Worm (Caenorhabditis elegans) whole organism, L1 larva: ENCODE data around the gene F46C5.4.
A peak's percentile ranks its signal among the peaks of the same experiment; 100 is the strongest.

ENCODE experiments used
- C04F5.9 ChIP-seq: sonication (generic microtip); optimal IDR thresholded peaks from 2 replicates; lab custom pipeline; 2016; ENCODE audit warnings: missing genetic modification characterization, missing compliant biosample characterization
- C34B4.2 ChIP-seq: sonication (generic microtip); optimal IDR thresholded peaks from 2 replicates; lab custom pipeline; 2017; ENCODE audit warnings: mild to moderate bottlenecking, missing genetic modification characterization, missing compliant biosample characterization
- ama-1 ChIP-seq: fragments of 150-350 bp; optimal IDR thresholded peaks from 2 replicates; lab custom pipeline; 2014
- blmp-1 ChIP-seq: fragments of 150-350 bp; optimal IDR thresholded peaks from 2 replicates; lab custom pipeline; 2014; ENCODE audit warnings: missing biosample characterization, missing genetic modification characterization
- ceh-8 ChIP-seq: fragments of 200-800 bp; sonication (Bioruptor generic); optimal IDR thresholded peaks from 2 replicates; lab custom pipeline; 2018; ENCODE audit warnings: mild to moderate bottlenecking, missing genetic modification characterization, moderate library complexity, missing compliant biosample characterization
- ces-1 ChIP-seq: fragments of 150-350 bp; optimal IDR thresholded peaks from 2 replicates; lab custom pipeline; 2014; ENCODE audit warnings: missing biosample characterization, missing genetic modification reagents, missing genetic modification characterization
- dpl-1 ChIP-seq, 3 experiments: fragments of 150-350 bp in 2 of 3; sonication (generic microtip) in 1 of 3; optimal IDR thresholded peaks; 2 replicates each; lab custom pipeline; 2014 to 2017; ENCODE audit warnings: missing biosample characterization in 3 of 3, missing genetic modification characterization in 3 of 3, missing genetic modification reagents in 3 of 3
- dsc-1 ChIP-seq: sonication (generic microtip); optimal IDR thresholded peaks from 2 replicates; lab custom pipeline; 2016; ENCODE audit warnings: mild to moderate bottlenecking, missing genetic modification characterization, missing compliant biosample characterization
- efl-1 ChIP-seq, 4 experiments: fragments of 150-350 bp; optimal IDR thresholded peaks in 3 of 4; peaks in 1 of 4; 1 replicate in 1 of 4; 2 replicates in 3 of 4; lab custom pipeline; 2014; ENCODE audit warnings: missing biosample characterization in 2 of 4, missing genetic modification characterization in 2 of 4, missing genetic modification reagents in 2 of 4
- elt-3 ChIP-seq, 6 experiments: fragments of 150-350 bp in 1 of 6; sonication (generic microtip); optimal IDR thresholded peaks; 2 replicates each; lab custom pipeline; 2017 to 2018; ENCODE audit warnings: missing biosample characterization in 6 of 6, missing genetic modification characterization in 6 of 6, inconsistent platforms in 1 of 6
- fkh-10 ChIP-seq: sonication (generic microtip); optimal IDR thresholded peaks from 2 replicates; lab custom pipeline; 2017; ENCODE audit warnings: missing biosample characterization, missing genetic modification reagents, missing genetic modification characterization
- fkh-4 ChIP-seq: sonication (generic microtip); optimal IDR thresholded peaks from 2 replicates; lab custom pipeline; 2016; ENCODE audit warnings: missing compliant biosample characterization, missing genetic modification characterization, borderline replicate concordance
- fos-1 ChIP-seq: fragments of 150-350 bp; optimal IDR thresholded peaks from 2 replicates; lab custom pipeline; 2014; ENCODE audit warnings: missing biosample characterization, missing genetic modification characterization
- grh-1 ChIP-seq: fragments of 200-800 bp; sonication (Bioruptor generic); IDR thresholded peaks from 2 replicates; pipeline ENCODE4 v1.3.6; 2022; ENCODE audit warnings: missing genetic modification reagents, missing genetic modification characterization, missing compliant biosample characterization
- lin-14 ChIP-seq: fragments of 200-800 bp; sonication (Bioruptor generic); optimal IDR thresholded peaks from 2 replicates; lab custom pipeline; 2018; ENCODE audit warnings: mild to moderate bottlenecking, missing genetic modification characterization, moderate library complexity, missing compliant biosample characterization
- lin-35 ChIP-seq, 2 experiments: fragments of 150-350 bp; optimal IDR thresholded peaks; 2 replicates each; lab custom pipeline; 2014; ENCODE audit warnings: missing biosample characterization in 2 of 2, missing genetic modification characterization in 2 of 2, missing genetic modification reagents in 2 of 2
- lsy-2 ChIP-seq, 2 experiments: fragments of 150-350 bp; optimal IDR thresholded peaks; 2 replicates each; lab custom pipeline; 2014; ENCODE audit warnings: missing biosample characterization in 2 of 2, missing genetic modification characterization in 2 of 2
- mab-9 ChIP-seq: fragments of 200-800 bp; sonication (Bioruptor generic); IDR thresholded peaks from 2 replicates; pipeline ENCODE4 v1.3.6; 2022; ENCODE audit warnings: missing genetic modification reagents, missing genetic modification characterization, missing compliant biosample characterization
- mdl-1 ChIP-seq, 2 experiments: fragments of 150-350 bp; optimal IDR thresholded peaks; 2 replicates each; lab custom pipeline; 2014 to 2017; ENCODE audit warnings: missing biosample characterization in 2 of 2, missing genetic modification characterization in 2 of 2, inconsistent platforms in 1 of 2
- mep-1 ChIP-seq: fragments of 150-350 bp; optimal IDR thresholded peaks from 2 replicates; lab custom pipeline; 2014; ENCODE audit warnings: missing biosample characterization, missing genetic modification characterization
- nhr-19 ChIP-seq: fragments of 200-800 bp; sonication (Bioruptor generic); conservative IDR thresholded peaks from 2 replicates; pipeline ENCODE4 v1.3.6; 2022; ENCODE audit warnings: missing genetic modification characterization, missing compliant biosample characterization
- nhr-20 ChIP-seq: sonication (generic microtip); optimal IDR thresholded peaks from 2 replicates; lab custom pipeline; 2016; ENCODE audit warnings: mild to moderate bottlenecking, missing genetic modification characterization, missing compliant biosample characterization
- nhr-237 ChIP-seq: fragments of 150-350 bp; optimal IDR thresholded peaks from 2 replicates; lab custom pipeline; 2014; ENCODE audit warnings: missing biosample characterization, missing genetic modification characterization
- nhr-47 ChIP-seq: sonication (generic microtip); optimal IDR thresholded peaks from 2 replicates; lab custom pipeline; 2016; ENCODE audit warnings: mild to moderate bottlenecking, missing genetic modification characterization, moderate library complexity, missing compliant biosample characterization
- nhr-71 ChIP-seq: sonication (generic microtip); optimal IDR thresholded peaks from 2 replicates; lab custom pipeline; 2016; ENCODE audit warnings: mild to moderate bottlenecking, missing genetic modification characterization, moderate library complexity, missing compliant biosample characterization
- nhr-76 ChIP-seq: sonication (generic microtip); optimal IDR thresholded peaks from 2 replicates; lab custom pipeline; 2017; ENCODE audit warnings: missing biosample characterization, missing genetic modification characterization
- nhr-77 ChIP-seq: fragments of 150-350 bp; optimal IDR thresholded peaks from 2 replicates; lab custom pipeline; 2014; ENCODE audit warnings: missing biosample characterization, missing genetic modification characterization
- nhr-84 ChIP-seq: sonication (generic microtip); optimal IDR thresholded peaks from 2 replicates; lab custom pipeline; 2017; ENCODE audit warnings: missing biosample characterization, missing genetic modification characterization
- nhr-85 ChIP-seq: sonication (generic microtip); peaks from one replicate; lab custom pipeline; 2016; ENCODE audit warnings: missing genetic modification characterization, inconsistent platforms, missing compliant biosample characterization
- nhr-90 ChIP-seq: sonication (generic microtip); optimal IDR thresholded peaks from 2 replicates; lab custom pipeline; 2016; ENCODE audit warnings: mild to moderate bottlenecking, missing genetic modification characterization, missing compliant biosample characterization; ENCODE audit not compliant: poor library complexity
- pax-3 ChIP-seq: fragments of 200-800 bp; sonication (Bioruptor generic); optimal IDR thresholded peaks from 2 replicates; lab custom pipeline; 2018; ENCODE audit warnings: mild to moderate bottlenecking, missing genetic modification characterization, moderate library complexity, missing compliant biosample characterization
- skn-1 ChIP-seq: fragments of 150-350 bp; optimal IDR thresholded peaks from 2 replicates; lab custom pipeline; 2014; ENCODE audit warnings: missing biosample characterization, missing genetic modification characterization
- snpc-4 ChIP-seq: fragments of 150-350 bp; optimal IDR thresholded peaks from 2 replicates; lab custom pipeline; 2014; ENCODE audit warnings: missing biosample characterization, missing genetic modification characterization
- snu-23 ChIP-seq: sonication (generic microtip); optimal IDR thresholded peaks from 2 replicates; lab custom pipeline; 2016; ENCODE audit warnings: missing genetic modification characterization, missing compliant biosample characterization
- swsn-7 ChIP-seq: sonication (generic microtip); optimal IDR thresholded peaks from 2 replicates; lab custom pipeline; 2016; ENCODE audit warnings: missing genetic modification characterization, missing compliant biosample characterization
- tbx-2 ChIP-seq: sonication (generic microtip); optimal IDR thresholded peaks from 2 replicates; lab custom pipeline; 2016; ENCODE audit warnings: missing genetic modification characterization, missing compliant biosample characterization
- unc-130 ChIP-seq: fragments of 150-350 bp; optimal IDR thresholded peaks from 2 replicates; lab custom pipeline; 2017; ENCODE audit warnings: missing biosample characterization, missing genetic modification characterization, inconsistent platforms
- unc-98 ChIP-seq: fragments of 200-800 bp; sonication (Bioruptor generic); IDR thresholded peaks from 2 replicates; pipeline ENCODE4 v1.3.6; 2022; ENCODE audit warnings: missing genetic modification characterization, missing compliant biosample characterization
- xbp-1 ChIP-seq: sonication (generic microtip); optimal IDR thresholded peaks from 2 replicates; lab custom pipeline; 2016; ENCODE audit warnings: missing genetic modification characterization, missing compliant biosample characterization
- ztf-11 ChIP-seq, 2 experiments: sonication (generic microtip); optimal IDR thresholded peaks; 2 replicates each; lab custom pipeline; 2016 to 2017; ENCODE audit warnings: missing genetic modification characterization in 2 of 2, missing biosample characterization in 1 of 2, missing compliant biosample characterization in 1 of 2
- ztf-4 ChIP-seq: fragments of 150-350 bp; optimal IDR thresholded peaks from 2 replicates; lab custom pipeline; 2014; ENCODE audit warnings: missing biosample characterization, missing genetic modification characterization

The F46C5.4 gene

DNA sequence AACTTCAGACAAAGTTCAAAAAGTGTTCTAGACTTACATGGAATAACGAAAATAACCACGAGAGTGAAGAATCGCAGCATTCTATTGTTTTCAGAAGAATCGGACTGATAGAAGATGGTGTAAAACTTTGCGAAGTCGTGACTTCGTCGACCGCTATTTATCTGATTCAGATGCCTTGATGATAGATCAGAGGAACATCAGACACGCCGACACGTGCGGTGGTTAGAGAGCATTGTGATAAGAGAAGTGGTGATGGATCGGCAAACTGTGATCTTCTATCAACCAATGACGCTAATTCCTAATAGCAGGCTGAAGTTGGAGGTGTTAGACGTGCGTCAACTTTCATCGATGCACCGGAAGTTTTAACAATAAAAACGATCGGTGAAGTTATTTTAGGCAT lies 17.6 kb upstream of the F46C5.4 start:
- TF ChIP-seq ceh-8 (GFP tag; lab: Kevin White, UChicago) (no peak), elt-3 (tag; optimal IDR thresholded peaks at IDR 0.05; lab: Kevin White, UChicago) (peak in 5 of 6 experiments; percentile 57 to 95 (median 80)), blmp-1 (tag; lab: Kevin White, UChicago) (peak; percentile 43), lsy-2 (tag; optimal IDR thresholded peaks at IDR 0.05; lab: Kevin White, UChicago) (peak in 1 of 2 experiments; percentile 29), efl-1 (optimal IDR thresholded peaks at IDR 0.05; lab: Kevin White, UChicago) (no peak), efl-1 (GFP tag; optimal IDR thresholded peaks at IDR 0.05 in 1 of 2; lab: Kevin White, UChicago) (peak in 1 of 2 experiments; percentile 91), nhr-77 (no peak), unc-98 (GFP tag; lab: Robert Waterston, UW) (no peak), mab-9 (GFP tag; lab: Robert Waterston, UW) (no peak), nhr-71 (tag; lab: Kevin White, UChicago) (peak; percentile 75), ztf-4 (tag; lab: Kevin White, UChicago) (no peak), unc-130 (tag; lab: Kevin White, UChicago) (peak; percentile 30), pax-3 (tag; lab: Kevin White, UChicago) (no peak), lin-14 (GFP tag; lab: Kevin White, UChicago) (peak; percentile 75), mdl-1 (tag; optimal IDR thresholded peaks at IDR 0.05; lab: Kevin White, UChicago) (peak in 1 of 2 experiments; percentile 71), nhr-19 (GFP tag; lab: Robert Waterston, UW) (peak; percentile 72), nhr-20 (tag; lab: Kevin White, UChicago) (peak; percentile 71), nhr-85 (tag; lab: Kevin White, UChicago) (peak; percentile 96), nhr-47 (tag; lab: Kevin White, UChicago) (peak; percentile 30), grh-1 (GFP tag; lab: Robert Waterston, UW) (0 out of 2 replicates have a peak, but pooled peaks have one; percentile 8), dpl-1 (GFP tag; optimal IDR thresholded peaks at IDR 0.05; lab: Kevin White, UChicago) (no peak), xbp-1 (tag; lab: Kevin White, UChicago) (no peak), nhr-90 (tag; lab: Kevin White, UChicago) (peak; percentile 69), mep-1 (tag; lab: Kevin White, UChicago) (no peak), lin-35 (GFP tag; optimal IDR thresholded peaks at IDR 0.05; lab: Kevin White, UChicago) (peak in 1 of 2 experiments; percentile 47), C34B4.2 (no peak), nhr-76 (tag; lab: Kevin White, UChicago) (no peak), dsc-1 (tag; lab: Kevin White, UChicago) (no peak), tbx-2 (tag; lab: Kevin White, UChicago) (peak; percentile 51), swsn-7 (tag; lab: Kevin White, UChicago) (no peak), snu-23 (GFP tag; lab: Kevin White, UChicago) (peak; percentile 44), ces-1 (GFP tag; lab: Kevin White, UChicago) (no peak), nhr-84 (tag; lab: Kevin White, UChicago) (no peak)

DNA sequence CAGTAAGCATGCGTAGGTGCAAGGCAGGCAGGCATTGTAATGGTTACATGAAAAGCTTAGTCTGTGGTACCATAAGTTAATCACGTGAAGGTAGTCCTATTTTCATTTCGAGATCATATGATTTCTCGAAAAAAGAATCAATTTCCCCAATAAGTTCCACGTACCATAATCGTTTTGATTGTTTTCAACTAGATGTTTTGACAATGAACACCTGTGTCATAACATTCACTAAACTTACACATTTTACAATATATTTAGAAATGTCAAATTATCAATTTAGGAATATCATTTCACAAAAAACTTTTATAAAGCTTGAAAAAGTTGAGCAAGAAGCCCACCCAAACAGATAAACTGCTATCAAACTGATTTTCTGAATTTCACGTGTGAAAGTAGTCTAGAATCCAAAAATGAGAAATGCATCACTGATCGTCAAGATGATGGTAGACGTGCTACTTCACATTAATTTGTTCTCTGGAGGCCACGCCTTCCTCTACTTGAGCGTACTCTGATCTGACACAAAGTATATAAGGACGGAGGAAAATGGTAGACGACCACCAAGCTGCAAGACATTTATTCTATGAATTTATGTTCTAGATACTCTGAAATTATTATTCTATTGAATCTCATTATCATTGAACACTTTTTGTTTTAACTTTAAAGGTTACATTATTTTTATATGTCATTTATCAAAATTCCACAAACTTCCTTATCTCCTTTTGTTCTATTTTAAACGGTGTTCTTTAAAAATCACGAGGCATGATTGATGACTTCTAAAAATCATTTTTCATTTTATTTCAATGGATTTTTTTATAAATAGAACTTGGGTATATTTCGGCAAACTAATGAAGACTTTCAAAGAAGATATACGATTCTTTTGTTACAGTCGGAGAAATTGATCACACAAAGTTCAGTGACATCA lies 16.6 kb upstream of the F46C5.4 start, which contains the start of gene F46C5.10:
Gene F46C5.10, minus strand, starts transcription at position 51 of the 919 bp plus-strand sequence.
- TF ChIP-seq C04F5.9 (tag; lab: Kevin White, UChicago) (no peak), lin-35 (GFP tag; optimal IDR thresholded peaks at IDR 0.05; lab: Kevin White, UChicago) (peak in 1 of 2 experiments; percentile 33), snu-23 (GFP tag; lab: Kevin White, UChicago) (peak; percentile 6), mep-1 (tag; lab: Kevin White, UChicago) (peak; percentile 5), tbx-2 (tag; lab: Kevin White, UChicago) (peak; percentile 25), fkh-10 (no peak), efl-1 (optimal IDR thresholded peaks at IDR 0.05; lab: Kevin White, UChicago) (no peak), efl-1 (GFP tag; optimal IDR thresholded peaks at IDR 0.05 in 1 of 2; lab: Kevin White, UChicago) (peak in 1 of 2 experiments; percentile 67), nhr-19 (GFP tag; lab: Robert Waterston, UW) (peak; percentile 87), lsy-2 (tag; optimal IDR thresholded peaks at IDR 0.05; lab: Kevin White, UChicago) (peak in 1 of 2 experiments; percentile 23), nhr-85 (tag; lab: Kevin White, UChicago) (peak; percentile 88), nhr-90 (tag; lab: Kevin White, UChicago) (peak; percentile 67), fos-1 (tag; lab: Kevin White, UChicago) (no peak), snpc-4 (no peak), dsc-1 (tag; lab: Kevin White, UChicago) (no peak), skn-1 (tag; lab: Kevin White, UChicago) (no peak), elt-3 (tag; optimal IDR thresholded peaks at IDR 0.05; lab: Kevin White, UChicago) (peak in 3 of 6 experiments; percentile 17 to 46 (median 17)), nhr-47 (tag; lab: Kevin White, UChicago) (peak; percentile 27), nhr-20 (tag; lab: Kevin White, UChicago) (peak; percentile 55), ama-1 (no peak), xbp-1 (tag; lab: Kevin White, UChicago) (no peak), fkh-4 (tag; lab: Kevin White, UChicago) (no peak), nhr-237 (tag; lab: Kevin White, UChicago) (no peak), ztf-11 (tag; optimal IDR thresholded peaks at IDR 0.05; lab: Kevin White, UChicago) (no peak), nhr-71 (tag; lab: Kevin White, UChicago) (peak; percentile 58)
